Worm (Caenorhabditis elegans): ENCODE data around the gene Y81B9A.2.

DNA sequence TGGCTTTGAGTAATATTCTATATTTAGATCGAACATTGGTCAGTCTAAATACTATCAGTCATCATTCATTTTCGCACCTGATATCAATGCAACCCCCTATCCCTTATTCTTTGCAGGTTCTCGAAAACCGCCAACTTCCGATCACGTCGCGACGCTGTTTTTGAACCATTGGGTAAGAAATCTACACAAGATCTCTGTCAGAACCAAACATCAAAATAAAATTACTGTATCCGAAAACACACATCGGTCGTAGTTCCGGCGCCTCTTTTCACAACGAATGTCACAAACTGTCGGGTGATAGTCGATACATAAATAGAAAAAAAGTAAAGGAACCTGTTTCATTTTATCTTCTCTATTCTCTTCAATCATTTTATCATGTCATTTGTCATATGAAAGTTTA is 37.0 kb upstream of the Y81B9A.2 start:
- TF ChIP-seq scrt-1 (GFP tag; IDR thresholded peaks at IDR 0.05) (no peak), B0310.2 (tag; optimal IDR thresholded peaks at IDR 0.05) (no peak), hmg-4 (GFP tag; optimal IDR thresholded peaks at IDR 0.05) (no peak), ama-1 (optimal IDR thresholded peaks at IDR 0.05) (no peak), F13C5.2 (tag; optimal IDR thresholded peaks at IDR 0.05) (no peak), ceh-36 (tag; optimal IDR thresholded peaks at IDR 0.05) (no peak), hmbx-1 (tag; optimal IDR thresholded peaks at IDR 0.05) (no peak), flt-1 (GFP tag; IDR thresholded peaks at IDR 0.05) (no peak), ets-7 (tag; optimal IDR thresholded peaks at IDR 0.05) (no peak), tbx-11 (GFP tag; IDR thresholded peaks at IDR 0.05) (no peak), tra-4 (tag; optimal IDR thresholded peaks at IDR 0.05) (no peak), hnd-1 (tag; optimal IDR thresholded peaks at IDR 0.05) (no peak)
